Worm (Caenorhabditis elegans) whole organism, L4 larva: ENCODE results near the gene EEED8.3.

Experiments used
- F26F4.8 ChIP-seq: fragments of 200-800 bp; sonication (Bioruptor generic); conservative IDR thresholded peaks from 2 replicates; pipeline ENCODE4 v1.3.6; 2022; ENCODE audit warnings: missing genetic modification characterization, missing compliant biosample characterization
- F37D6.2 ChIP-seq: sonication (generic microtip); optimal IDR thresholded peaks from 2 replicates; lab custom pipeline; 2016; ENCODE audit warnings: mild to moderate bottlenecking, missing genetic modification characterization, missing compliant biosample characterization
- F49E8.2 ChIP-seq: sonication (generic microtip); optimal IDR thresholded peaks from 2 replicates; lab custom pipeline; 2016; ENCODE audit warnings: missing compliant biosample characterization, mild to moderate bottlenecking, missing genetic modification characterization, borderline replicate concordance
- R02D3.7 ChIP-seq: fragments of 150-350 bp; sonication (generic microtip); optimal IDR thresholded peaks from 3 replicates; lab custom pipeline; 2014; ENCODE audit warnings: missing biosample characterization, missing genetic modification characterization
- T26A8.4 ChIP-seq: fragments of 200-800 bp; sonication (Bioruptor generic); IDR thresholded peaks from 2 replicates; pipeline ENCODE4 v1.3.6; 2022; ENCODE audit warnings: missing genetic modification characterization, missing compliant biosample characterization
- Y48G9A.11 ChIP-seq: fragments of 200-800 bp; sonication (Bioruptor generic); IDR thresholded peaks from 2 replicates; pipeline ENCODE4 v1.3.6; 2022; ENCODE audit warnings: missing genetic modification reagents, missing genetic modification characterization, missing compliant biosample characterization
- Y75B8A.6 ChIP-seq: fragments of 200-800 bp; sonication (Bioruptor generic); IDR thresholded peaks from 2 replicates; pipeline ENCODE4 v1.3.6; 2022; ENCODE audit warnings: missing genetic modification reagents, missing genetic modification characterization, missing compliant biosample characterization
- aha-1 ChIP-seq: fragments of 150-350 bp; peaks from one replicate; lab custom pipeline; 2014; ENCODE audit warnings: missing biosample characterization, missing genetic modification characterization
- attf-4 ChIP-seq: sonication (generic microtip); optimal IDR thresholded peaks from 3 replicates; lab custom pipeline; 2017; ENCODE audit warnings: missing biosample characterization, missing genetic modification characterization
- ceh-82 ChIP-seq: sonication (generic microtip); optimal IDR thresholded peaks from 2 replicates; lab custom pipeline; 2017; ENCODE audit warnings: missing biosample characterization, missing genetic modification characterization
- daf-16 ChIP-seq, 3 experiments: sonication (generic microtip); optimal IDR thresholded peaks; 2 replicates each; lab custom pipeline; 2016 to 2017; ENCODE audit warnings: missing genetic modification characterization in 3 of 3, missing genetic modification reagents in 3 of 3, mild to moderate bottlenecking in 2 of 3, missing compliant biosample characterization in 2 of 3, missing biosample characterization in 1 of 3, moderate library complexity in 1 of 3
- dmd-9 ChIP-seq: fragments of 200-800 bp; sonication (Bioruptor generic); IDR thresholded peaks from 2 replicates; pipeline ENCODE4 v1.3.6; 2022; ENCODE audit warnings: missing genetic modification reagents, missing genetic modification characterization, missing compliant biosample characterization
- dpl-1 ChIP-seq: fragments of 150-350 bp; optimal IDR thresholded peaks from 2 replicates; lab custom pipeline; 2014; ENCODE audit warnings: missing biosample characterization, missing genetic modification reagents, missing genetic modification characterization
- egl-43 ChIP-seq: fragments of 200-800 bp; sonication (Bioruptor generic); IDR thresholded peaks from 2 replicates; pipeline ENCODE4 v1.3.6; 2022; ENCODE audit warnings: missing genetic modification reagents, missing genetic modification characterization, missing compliant biosample characterization
- hif-1 ChIP-seq, 2 experiments: sonication (generic microtip); optimal IDR thresholded peaks; 2 replicates each; lab custom pipeline; 2016 to 2017; ENCODE audit warnings: missing compliant biosample characterization in 2 of 2, missing genetic modification characterization in 2 of 2, missing genetic modification reagents in 2 of 2, missing genotype in 2 of 2, mild to moderate bottlenecking in 1 of 2
- hlh-11 ChIP-seq: fragments of 200-800 bp; sonication (Bioruptor generic); optimal IDR thresholded peaks from 2 replicates; lab custom pipeline; 2018; ENCODE audit warnings: mild to moderate bottlenecking, missing genetic modification characterization, missing compliant biosample characterization
- hlh-30 ChIP-seq: sonication (generic microtip); optimal IDR thresholded peaks from 2 replicates; lab custom pipeline; 2017; ENCODE audit warnings: antibody characterized with exemption, mild to moderate bottlenecking, missing genetic modification characterization, missing compliant biosample characterization; ENCODE audit not compliant: insufficient read depth
- hmg-1.1 ChIP-seq: fragments of 200-800 bp; sonication (Bioruptor generic); IDR thresholded peaks from 2 replicates; pipeline ENCODE4 v1.3.6; 2022; ENCODE audit warnings: missing genetic modification reagents, missing genetic modification characterization, missing compliant biosample characterization
- jun-1 ChIP-seq: fragments of 150-350 bp; optimal IDR thresholded peaks from 2 replicates; lab custom pipeline; 2014; ENCODE audit warnings: missing biosample characterization, missing genetic modification reagents, missing genetic modification characterization
- lin-15B ChIP-seq: fragments of 150-350 bp; sonication (generic microtip); optimal IDR thresholded peaks from 3 replicates; lab custom pipeline; 2014; ENCODE audit warnings: missing biosample characterization, missing genetic modification characterization
- lin-29 ChIP-seq: fragments of 200-800 bp; sonication (Bioruptor generic); IDR thresholded peaks from 2 replicates; pipeline ENCODE4 v1.3.6; 2022; ENCODE audit warnings: missing genetic modification reagents, missing genetic modification characterization, missing compliant biosample characterization
- lin-38 ChIP-seq: fragments of 200-800 bp; sonication (Bioruptor generic); IDR thresholded peaks from 2 replicates; pipeline ENCODE4 v1.3.6; 2022; ENCODE audit warnings: missing genetic modification reagents, missing genetic modification characterization, missing compliant biosample characterization
- lin-39 ChIP-seq: fragments of 150-350 bp; optimal IDR thresholded peaks from 2 replicates; lab custom pipeline; 2014; ENCODE audit warnings: missing biosample characterization, missing genetic modification reagents, missing genetic modification characterization
- lsy-2 ChIP-seq, 2 experiments: fragments of 150-350 bp in 1 of 2; sonication (generic microtip) in 1 of 2; optimal IDR thresholded peaks; 2 replicates each; lab custom pipeline; 2014 to 2017; ENCODE audit warnings: missing biosample characterization in 2 of 2, missing genetic modification characterization in 2 of 2
- mxl-2 ChIP-seq: fragments of 200-800 bp; sonication (Bioruptor generic); conservative IDR thresholded peaks from 2 replicates; pipeline ENCODE4 v1.3.6; 2022; ENCODE audit warnings: missing genetic modification reagents, missing genetic modification characterization, missing compliant biosample characterization
- nhr-102 ChIP-seq: sonication (generic microtip); optimal IDR thresholded peaks from 2 replicates; lab custom pipeline; 2016; ENCODE audit warnings: mild to moderate bottlenecking, missing genetic modification characterization, moderate library complexity, missing compliant biosample characterization
- nhr-111 ChIP-seq: fragments of 200-800 bp; sonication (Bioruptor generic); optimal IDR thresholded peaks from 2 replicates; lab custom pipeline; 2018; ENCODE audit warnings: mild to moderate bottlenecking, missing genetic modification characterization, missing compliant biosample characterization
- nhr-237 ChIP-seq: sonication (generic microtip); optimal IDR thresholded peaks from 2 replicates; lab custom pipeline; 2017; ENCODE audit warnings: missing biosample characterization, missing genetic modification characterization
- nhr-28 ChIP-seq: fragments of 150-350 bp; optimal IDR thresholded peaks from 2 replicates; lab custom pipeline; 2014; ENCODE audit warnings: missing biosample characterization, missing genetic modification characterization
- nhr-42 ChIP-seq: fragments of 200-800 bp; sonication (Bioruptor generic); IDR thresholded peaks from 2 replicates; pipeline ENCODE4 v1.3.6; 2022; ENCODE audit warnings: missing genetic modification characterization, missing compliant biosample characterization
- nhr-77 ChIP-seq: fragments of 150-350 bp; optimal IDR thresholded peaks from 2 replicates; lab custom pipeline; 2014; ENCODE audit warnings: missing biosample characterization, missing genetic modification characterization
- pqm-1 ChIP-seq: sonication (generic microtip); optimal IDR thresholded peaks from 2 replicates; lab custom pipeline; 2017; ENCODE audit warnings: missing biosample characterization, missing genetic modification characterization
- rbr-2 ChIP-seq: sonication (generic microtip); optimal IDR thresholded peaks from 2 replicates; lab custom pipeline; 2016; ENCODE audit warnings: missing genotype, missing genetic modification characterization, missing compliant biosample characterization
- saeg-2 ChIP-seq: fragments of 200-800 bp; sonication (Bioruptor generic); IDR thresholded peaks from 2 replicates; pipeline ENCODE4 v1.3.6; 2022; ENCODE audit warnings: missing genetic modification reagents, missing genetic modification characterization, missing compliant biosample characterization
- snpc-1.2 ChIP-seq: fragments of 200-800 bp; sonication (Bioruptor generic); IDR thresholded peaks from 2 replicates; pipeline ENCODE4 v1.3.6; 2022; ENCODE audit warnings: missing genetic modification reagents, missing genetic modification characterization, missing compliant biosample characterization
- spr-3 ChIP-seq: fragments of 200-800 bp; sonication (Bioruptor generic); optimal IDR thresholded peaks from 2 replicates; lab custom pipeline; 2018; ENCODE audit warnings: mild to moderate bottlenecking, missing genetic modification characterization, missing compliant biosample characterization
- unc-130 ChIP-seq: sonication (generic microtip); optimal IDR thresholded peaks from 2 replicates; lab custom pipeline; 2016; ENCODE audit warnings: missing genetic modification reagents, missing genetic modification characterization, missing compliant biosample characterization
- unc-39 ChIP-seq: sonication (generic microtip); optimal IDR thresholded peaks from 2 replicates; lab custom pipeline; 2017; ENCODE audit warnings: missing biosample characterization, missing genetic modification characterization
- unc-62 ChIP-seq, 3 experiments: fragments of 150-350 bp in 1 of 3; sonication (generic microtip); optimal IDR thresholded peaks in 2 of 3; peaks in 1 of 3; 1 replicate in 1 of 3; 2 replicates in 2 of 3; lab custom pipeline; 2014 to 2017; ENCODE audit warnings: missing biosample characterization in 3 of 3, missing genetic modification characterization in 3 of 3, missing genetic modification reagents in 3 of 3, missing genotype in 1 of 3
- zip-11 ChIP-seq: fragments of 200-800 bp; sonication (Bioruptor generic); IDR thresholded peaks from 2 replicates; pipeline ENCODE4 v1.3.6; 2022; ENCODE audit warnings: missing genetic modification characterization, missing compliant biosample characterization
- ztf-11 ChIP-seq: fragments of 150-350 bp; optimal IDR thresholded peaks from 2 replicates; lab custom pipeline; 2014; ENCODE audit warnings: missing biosample characterization, missing genetic modification characterization
- ztf-7 ChIP-seq: fragments of 150-350 bp; optimal IDR thresholded peaks from 2 replicates; lab custom pipeline; 2014; ENCODE audit warnings: missing biosample characterization, missing genetic modification characterization

EEED8.3 gene

ce11 chrII:5377467-5378238, 36.4 kb upstream of the EEED8.3 start, which contains the start of gene prdx-2:
TSS of gene prdx-2 (plus strand) at chrII:5378195.
- TF ChIP-seq unc-62 (GFP tag; optimal IDR thresholded peaks at IDR 0.05 in 1 of 2; lab: Kevin White, UChicago) (peak in 1 of 2 experiments; percentile 98), unc-62 (tag; optimal IDR thresholded peaks at IDR 0.05; lab: Kevin White, UChicago) (no peak), F49E8.2 (tag; lab: Kevin White, UChicago) (peak; percentile 18), aha-1 (tag; lab: Kevin White, UChicago) (peak; percentile 22), Y48G9A.11 (peak; percentile 58; the same call in 1 of the 2 replicates), hmg-1.1 (GFP tag; lab: Robert Waterston, UW) (0 out of 2 replicates have a peak, but pooled peaks have one; percentile 30), ztf-7 (no peak), lin-38 (peak; percentile 58; the same call in 1 of the 2 replicates), daf-16 (GFP tag; optimal IDR thresholded peaks at IDR 0.05; lab: Kevin White, UChicago) (no peak), daf-16 (tag; optimal IDR thresholded peaks at IDR 0.05; lab: Kevin White, UChicago) (peak; percentile 32), nhr-111 (GFP tag; lab: Kevin White, UChicago) (no peak), lsy-2 (tag; optimal IDR thresholded peaks at IDR 0.05; lab: Kevin White, UChicago) (peak in 1 of 2 experiments; percentile 45), R02D3.7 (tag; lab: Kevin White, UChicago) (no peak), unc-130 (GFP tag; lab: Kevin White, UChicago) (peak; percentile 56), unc-39 (no peak)

DNA sequence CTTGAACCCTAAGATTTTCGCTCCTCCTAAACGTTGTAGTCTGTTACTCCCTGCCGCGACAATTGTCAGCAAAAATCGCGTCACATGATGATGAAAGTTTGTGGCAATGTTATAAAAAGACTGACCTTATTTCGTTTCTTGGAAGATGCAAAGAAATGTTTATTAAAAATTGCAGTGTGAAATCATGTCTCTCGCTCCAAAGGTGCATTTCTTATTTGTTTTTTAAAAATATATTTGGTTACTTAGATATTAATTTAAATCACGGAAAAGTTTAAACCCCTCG, 35.9 kb upstream of the EEED8.3 start:
- no peak for TF ChIP-seq ceh-82
- TF ChIP-seq zip-11 (GFP tag; lab: Robert Waterston, UW) = no peak
- no peak for TF ChIP-seq unc-130 (GFP tag; lab: Kevin White, UChicago)
- no peak for TF ChIP-seq mxl-2 (GFP tag; lab: Robert Waterston, UW)
- TF ChIP-seq attf-4 = no peak
- no peak for TF ChIP-seq F26F4.8 (GFP tag; lab: Robert Waterston, UW)
- TF ChIP-seq F49E8.2 (tag; lab: Kevin White, UChicago) = no peak
- no peak for TF ChIP-seq saeg-2
- TF ChIP-seq rbr-2 (tag; lab: Kevin White, UChicago) = no peak
- TF ChIP-seq ztf-11 (tag; lab: Kevin White, UChicago) = no peak
- TF ChIP-seq daf-16 (GFP tag; optimal IDR thresholded peaks at IDR 0.05; lab: Kevin White, UChicago) = no peak
- TF ChIP-seq daf-16 (tag; optimal IDR thresholded peaks at IDR 0.05; lab: Kevin White, UChicago) = no peak
- TF ChIP-seq egl-43 (GFP tag; lab: Robert Waterston, UW) = no peak
- TF ChIP-seq nhr-111 (GFP tag; lab: Kevin White, UChicago) = no peak
- TF ChIP-seq F37D6.2 (tag; lab: Kevin White, UChicago) = no peak
- no peak for TF ChIP-seq dmd-9 (GFP tag; lab: Robert Waterston, UW)
- TF ChIP-seq hlh-11 (tag; lab: Kevin White, UChicago) = peak; percentile 1
- no peak for TF ChIP-seq snpc-1.2 (GFP tag; lab: Robert Waterston, UW)
- TF ChIP-seq T26A8.4 (GFP tag; lab: Robert Waterston, UW) = no peak
- no peak for TF ChIP-seq dpl-1 (GFP tag; lab: Kevin White, UChicago)
- TF ChIP-seq lin-39 (tag; lab: Kevin White, UChicago) = no peak
- no peak for TF ChIP-seq hif-1 (tag; optimal IDR thresholded peaks at IDR 0.05; lab: Kevin White, UChicago)
- no peak for TF ChIP-seq lin-29 (GFP tag; lab: Robert Waterston, UW)
- TF ChIP-seq aha-1 (tag; lab: Kevin White, UChicago) = no peak
- no peak for TF ChIP-seq pqm-1
- peak in 1 of 2 experiments; percentile 49 for TF ChIP-seq unc-62 (GFP tag; optimal IDR thresholded peaks at IDR 0.05 in 1 of 2; lab: Kevin White, UChicago)
- no peak for TF ChIP-seq unc-62 (tag; optimal IDR thresholded peaks at IDR 0.05; lab: Kevin White, UChicago)
- TF ChIP-seq spr-3 (GFP tag; lab: Kevin White, UChicago) = no peak
- TF ChIP-seq lin-15B (tag; lab: Kevin White, UChicago) = no peak
- peak in 1 of 2 experiments; percentile 11 for TF ChIP-seq lsy-2 (tag; optimal IDR thresholded peaks at IDR 0.05; lab: Kevin White, UChicago)
- peak; percentile 50 for TF ChIP-seq hlh-30 (tag; lab: Kevin White, UChicago)
- TF ChIP-seq Y48G9A.11 = no peak
- TF ChIP-seq nhr-237 (tag; lab: Kevin White, UChicago) = no peak
- no peak for TF ChIP-seq nhr-102 (tag; lab: Kevin White, UChicago)
- peak; percentile 44 for TF ChIP-seq nhr-28
- TF ChIP-seq nhr-77 (tag; lab: Kevin White, UChicago) = no peak
- no peak for TF ChIP-seq nhr-42 (GFP tag; lab: Robert Waterston, UW)
- no peak for TF ChIP-seq jun-1
- TF ChIP-seq Y75B8A.6 = no peak
